Fruit fly (Drosophila melanogaster): ENCODE data around the gene sro.

DNA sequence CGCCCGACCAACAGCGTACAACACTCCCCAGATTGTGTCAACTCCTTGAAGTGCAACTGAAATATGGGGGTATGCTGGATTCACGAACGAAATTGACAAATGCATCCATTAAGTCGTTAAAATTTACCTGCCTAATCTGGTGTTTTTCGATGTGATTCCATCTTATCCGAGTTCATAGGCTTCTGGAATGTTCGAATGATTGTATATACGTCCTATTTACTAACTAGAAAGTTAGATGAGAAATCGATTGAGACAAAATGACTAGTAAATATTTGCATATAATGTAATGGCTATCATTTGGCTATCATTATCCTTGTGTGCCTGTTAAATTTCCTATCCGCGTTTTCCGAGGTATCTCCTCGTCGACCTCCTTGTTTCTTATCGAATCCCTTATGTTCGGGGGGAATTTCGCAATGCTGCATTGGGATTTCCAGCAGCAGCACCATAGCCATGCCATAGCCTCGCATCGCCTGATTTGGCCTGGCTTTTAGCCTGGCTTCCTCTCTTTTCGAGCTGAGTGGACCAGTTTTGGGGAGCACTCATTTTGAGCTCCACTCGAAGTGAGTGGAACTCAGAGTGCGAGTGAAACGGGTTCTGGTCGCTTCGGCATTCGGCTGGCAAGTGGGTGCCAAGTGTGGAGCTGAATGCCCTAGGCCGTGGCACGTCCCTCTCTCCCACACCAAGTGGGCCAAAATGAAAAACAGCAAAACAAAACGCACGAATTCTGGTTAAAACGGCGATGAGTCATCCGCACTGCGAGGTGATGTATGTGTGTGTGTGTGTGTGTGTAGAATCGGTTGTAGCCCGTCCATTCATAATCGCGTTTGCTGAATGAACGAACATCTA is 16.0 kb upstream of the sro start:
- TF ChIP-seq kay (GFP tag; ENCODE audit: borderline replicate concordance) (no peak), CG11617 (GFP tag; optimal IDR thresholded peaks at IDR 0.05) (no peak), CG1620 (GFP tag; optimal IDR thresholded peaks at IDR 0.05) (no peak), ovo (GFP tag; optimal IDR thresholded peaks at IDR 0.05) (no peak), CG5204 (GFP tag; optimal IDR thresholded peaks at IDR 0.05) (no peak), CG12768 (GFP tag; optimal IDR thresholded peaks at IDR 0.05) (no peak), CG33017 (tag; optimal IDR thresholded peaks at IDR 0.05) (no peak), cic (GFP tag; optimal IDR thresholded peaks at IDR 0.05) (peak; percentile 99), Clk (GFP tag; optimal IDR thresholded peaks at IDR 0.05) (no peak)

Data from whole organism, adult.